Worm (Caenorhabditis elegans): ENCODE measurements around the gene M117.6.

ce11 chrIV:11854777-11855176 lies 26.9 kb upstream of the M117.6 start, which contains the start of gene tag-30:
- TF ChIP-seq lin-35 (GFP tag; optimal IDR thresholded peaks at IDR 0.05), result no peak
- no peak for TF ChIP-seq pha-4 (tag; optimal IDR thresholded peaks at IDR 0.05)
- TF ChIP-seq snpc-4 (GFP tag; optimal IDR thresholded peaks at IDR 0.05), result no peak
- peak in 2 of 4 experiments; percentile 8 to 25 for TF ChIP-seq snpc-4 (tag; optimal IDR thresholded peaks at IDR 0.05)
- no peak for TF ChIP-seq die-1 (tag; optimal IDR thresholded peaks at IDR 0.05)
- no peak for TF ChIP-seq attf-6 (GFP tag; IDR thresholded peaks at IDR 0.05)
- TF ChIP-seq ekl-4 (GFP tag; IDR thresholded peaks at IDR 0.05), result no peak
- no peak for TF ChIP-seq unc-130 (GFP tag; optimal IDR thresholded peaks at IDR 0.05)
- TF ChIP-seq let-607 (tag; optimal IDR thresholded peaks at IDR 0.05), result peak in 1 of 2 experiments; percentile 16
- no peak for TF ChIP-seq ama-1 (optimal IDR thresholded peaks at IDR 0.05)
- TF ChIP-seq ama-1 (GFP tag; optimal IDR thresholded peaks at IDR 0.05), result peak in 1 of 2 experiments; percentile 58
- no peak for TF ChIP-seq mes-4 (tag; optimal IDR thresholded peaks at IDR 0.05)
- TF ChIP-seq akir-1 (GFP tag; optimal IDR thresholded peaks at IDR 0.05), result no peak
- no peak for TF ChIP-seq snpc-1.3 (tag; optimal IDR thresholded peaks at IDR 0.05; ENCODE audit: insufficient read depth)
- TF ChIP-seq F33H1.4 (GFP tag; IDR thresholded peaks at IDR 0.05), result no peak
- no peak for TF ChIP-seq nhr-179 (tag; optimal IDR thresholded peaks at IDR 0.05)

Data from whole organism, young adult.